Fruit fly (Drosophila melanogaster) whole organism, embryonic: ENCODE measurements around the gene CG34256.

Source experiments
- CG10979 ChIP-seq: fragments of 200-800 bp; sonication (Bioruptor generic); optimal IDR thresholded peaks from 2 replicates; lab custom pipeline; 2018; ENCODE audit warnings: missing biosample characterization, mild to moderate bottlenecking, missing genetic modification characterization, moderate library complexity
- CG14965 ChIP-seq: fragments of 200-800 bp; sonication (Bioruptor generic); optimal IDR thresholded peaks from 2 replicates; lab custom pipeline; 2016; ENCODE audit warnings: missing biosample characterization, missing genetic modification characterization, borderline replicate concordance
- CG1529 ChIP-seq: fragments of 200-800 bp; sonication (Bioruptor generic); optimal IDR thresholded peaks from 3 replicates; lab custom pipeline; 2018; ENCODE audit warnings: missing biosample characterization, missing genetic modification characterization
- CG15696 ChIP-seq: fragments of 200-800 bp; sonication (Bioruptor generic); optimal IDR thresholded peaks from 2 replicates; lab custom pipeline; 2019; ENCODE audit warnings: missing biosample characterization, mild to moderate bottlenecking, missing genetic modification characterization, moderate library complexity
- CG18262 ChIP-seq: fragments of 200-800 bp; optimal IDR thresholded peaks from 3 replicates; lab custom pipeline; 2019; ENCODE audit warnings: missing biosample characterization, mild to moderate bottlenecking, missing genetic modification characterization, moderate library complexity
- CG18476 ChIP-seq: fragments of 200-800 bp; sonication (Bioruptor generic); optimal IDR thresholded peaks from 2 replicates; lab custom pipeline; 2016; ENCODE audit warnings: missing biosample characterization, mild to moderate bottlenecking, missing genetic modification characterization
- CG18599 ChIP-seq: fragments of 200-800 bp; sonication (Bioruptor generic); optimal IDR thresholded peaks from 3 replicates; lab custom pipeline; 2017; ENCODE audit warnings: missing biosample characterization, missing genetic modification characterization, mild to moderate bottlenecking, moderate library complexity, missing genetic modification reagents
- CG31388 ChIP-seq: fragments of 200-800 bp; sonication (Bioruptor generic); optimal IDR thresholded peaks from 2 replicates; lab custom pipeline; 2016; ENCODE audit warnings: missing biosample characterization, missing genetic modification characterization
- CG3847 ChIP-seq: fragments of 200-800 bp; sonication (Bioruptor generic); IDR thresholded peaks from 2 replicates; pipeline ENCODE4 v1.3.6; 2022; ENCODE audit warnings: missing biosample characterization, missing genetic modification characterization
- CG43689 ChIP-seq: fragments of 200-800 bp; sonication (Bioruptor generic); IDR thresholded peaks from 2 replicates; pipeline ENCODE4 v1.3.6; 2022; ENCODE audit warnings: missing biosample characterization, missing genetic modification characterization
- CG4730 ChIP-seq: fragments of 200-800 bp; sonication (Bioruptor generic); IDR thresholded peaks from 2 replicates; pipeline ENCODE4 v1.3.6; 2022; ENCODE audit warnings: missing biosample characterization, missing genetic modification characterization
- CG4854 ChIP-seq: fragments of 200-800 bp; sonication (Bioruptor generic); optimal IDR thresholded peaks from 2 replicates; lab custom pipeline; 2016; ENCODE audit warnings: missing biosample characterization, missing genetic modification characterization, inconsistent platforms
- CG7839 ChIP-seq: fragments of 200-800 bp; sonication (Bioruptor generic); optimal IDR thresholded peaks from 3 replicates; lab custom pipeline; 2018; ENCODE audit warnings: missing biosample characterization, mild to moderate bottlenecking, missing genetic modification characterization, moderate library complexity
- CG9797 ChIP-seq: fragments of 200-800 bp; sonication (Bioruptor generic); optimal IDR thresholded peaks from 3 replicates; lab custom pipeline; 2018; ENCODE audit warnings: missing biosample characterization, mild to moderate bottlenecking, missing genetic modification characterization
- E2f2 ChIP-seq: fragments of 200-800 bp; sonication (Bioruptor generic); IDR thresholded peaks from 2 replicates; pipeline ENCODE4 v1.3.6; 2022; ENCODE audit warnings: missing biosample characterization, missing genetic modification characterization
- Ets65A ChIP-seq: fragments of 200-800 bp; sonication (Bioruptor generic); peaks from one replicate; lab custom pipeline; 2016; ENCODE audit warnings: missing biosample characterization, missing genetic modification characterization
- H15 ChIP-seq: fragments of 200-800 bp; sonication (Bioruptor generic); IDR thresholded peaks from 3 replicates; pipeline ENCODE4 v1.3.6; 2022; ENCODE audit warnings: missing biosample characterization, missing genetic modification characterization
- H2.0 ChIP-seq: fragments of 200-800 bp; sonication (Bioruptor generic); IDR thresholded peaks from 2 replicates; pipeline ENCODE4 v1.3.6; 2022; ENCODE audit warnings: missing biosample characterization, missing genetic modification characterization
- Hr51 ChIP-seq, 2 experiments: fragments of 200-800 bp; sonication (Bioruptor generic); optimal IDR thresholded peaks; 2 replicates in 1 of 2; 3 replicates in 1 of 2; lab custom pipeline; 2016 to 2018; ENCODE audit warnings: missing biosample characterization in 2 of 2, missing genetic modification characterization in 2 of 2, mild to moderate bottlenecking in 1 of 2, moderate library complexity in 1 of 2
- Jarid2 ChIP-seq: fragments of 200-800 bp; sonication (Bioruptor generic); optimal IDR thresholded peaks from 3 replicates; lab custom pipeline; 2017; ENCODE audit warnings: mild to moderate bottlenecking, missing biosample characterization, missing genetic modification reagents, missing genetic modification characterization
- MBD-R2 ChIP-seq: fragments of 200-800 bp; sonication (Bioruptor generic); IDR thresholded peaks from 2 replicates; pipeline ENCODE4 v1.3.6; 2022; ENCODE audit warnings: missing biosample characterization, missing genetic modification characterization
- Oli ChIP-seq: fragments of 200-800 bp; sonication (Bioruptor generic); optimal IDR thresholded peaks from 2 replicates; lab custom pipeline; 2018; ENCODE audit warnings: missing biosample characterization, mild to moderate bottlenecking, missing genetic modification characterization, moderate library complexity
- PHDP ChIP-seq: fragments of 200-800 bp; sonication (Bioruptor generic); optimal IDR thresholded peaks from 3 replicates; lab custom pipeline; 2018; ENCODE audit warnings: missing biosample characterization, mild to moderate bottlenecking, missing genetic modification characterization, moderate library complexity
- Rx ChIP-seq: fragments of 200-800 bp; sonication (Bioruptor generic); IDR thresholded peaks from 2 replicates; pipeline ENCODE4 v1.3.6; 2022; ENCODE audit warnings: missing biosample characterization, missing genetic modification characterization
- Side ChIP-seq: fragments of 200-800 bp; sonication (Bioruptor generic); optimal IDR thresholded peaks from 2 replicates; lab custom pipeline; 2016; ENCODE audit warnings: missing biosample characterization, missing genetic modification characterization
- Vsx1 ChIP-seq: fragments of 200-800 bp; sonication (Bioruptor generic); optimal IDR thresholded peaks from 2 replicates; lab custom pipeline; 2017; ENCODE audit warnings: missing biosample characterization, mild to moderate bottlenecking, missing genetic modification characterization, missing genetic modification reagents
- ap ChIP-seq: fragments of 200-800 bp; sonication (Bioruptor generic); IDR thresholded peaks from 2 replicates; pipeline ENCODE4 v1.3.6; 2022; ENCODE audit warnings: missing biosample characterization, missing genetic modification characterization
- ash1 ChIP-seq: fragments of 200-800 bp; sonication (Bioruptor generic); optimal IDR thresholded peaks from 2 replicates; lab custom pipeline; 2018; ENCODE audit warnings: missing biosample characterization, mild to moderate bottlenecking, missing genetic modification characterization
- az2 ChIP-seq: fragments of 200-800 bp; sonication (Bioruptor generic); optimal IDR thresholded peaks from 3 replicates; lab custom pipeline; 2016; ENCODE audit warnings: missing biosample characterization, missing genetic modification characterization
- da ChIP-seq: fragments of 200-800 bp; sonication (Bioruptor generic); optimal IDR thresholded peaks from 2 replicates; lab custom pipeline; 2016; ENCODE audit warnings: missing biosample characterization, missing genetic modification characterization
- danr ChIP-seq: fragments of 200-800 bp; sonication (Bioruptor generic); IDR thresholded peaks from 2 replicates; pipeline ENCODE4 v1.3.6; 2022; ENCODE audit warnings: missing biosample characterization, missing genetic modification characterization
- fd3F ChIP-seq: fragments of 200-800 bp; sonication (Bioruptor generic); optimal IDR thresholded peaks from 2 replicates; lab custom pipeline; 2018; ENCODE audit warnings: missing biosample characterization, mild to moderate bottlenecking, missing genetic modification characterization, moderate library complexity
- gcm ChIP-seq: fragments of 200-800 bp; sonication (Bioruptor generic); optimal IDR thresholded peaks from 2 replicates; lab custom pipeline; 2019; ENCODE audit warnings: missing biosample characterization, mild to moderate bottlenecking, missing genetic modification characterization, moderate library complexity
- grau ChIP-seq: fragments of 200-800 bp; optimal IDR thresholded peaks from 3 replicates; lab custom pipeline; 2019; ENCODE audit warnings: missing biosample characterization, mild to moderate bottlenecking, missing genetic modification characterization, moderate library complexity
- gsb ChIP-seq: fragments of 200-800 bp; sonication (Bioruptor generic); IDR thresholded peaks from 2 replicates; pipeline ENCODE4 v1.3.6; 2022; ENCODE audit warnings: missing biosample characterization, missing genetic modification characterization
- klu ChIP-seq: fragments of 200-800 bp; sonication (Bioruptor generic); IDR thresholded peaks from 2 replicates; pipeline ENCODE4 v1.3.6; 2022; ENCODE audit warnings: missing biosample characterization, missing genetic modification characterization
- kni ChIP-seq: fragments of 200-800 bp; sonication (Bioruptor generic); optimal IDR thresholded peaks from 3 replicates; lab custom pipeline; 2017; ENCODE audit warnings: mild to moderate bottlenecking, missing biosample characterization, missing genetic modification reagents, missing genetic modification characterization
- lab ChIP-seq: fragments of 200-800 bp; sonication (Bioruptor generic); optimal IDR thresholded peaks from 3 replicates; lab custom pipeline; 2017; ENCODE audit warnings: missing biosample characterization, missing genetic modification characterization, mild to moderate bottlenecking, moderate library complexity, missing genetic modification reagents
- p53 ChIP-seq: fragments of 200-800 bp; sonication (Bioruptor generic); optimal IDR thresholded peaks from 2 replicates; lab custom pipeline; 2016; ENCODE audit warnings: missing biosample characterization, missing genetic modification characterization
- row ChIP-seq: fragments of 200-800 bp; sonication (Bioruptor generic); IDR thresholded peaks from 3 replicates; pipeline ENCODE4 v1.3.6; 2022; ENCODE audit warnings: missing biosample characterization, missing genetic modification characterization
- sens ChIP-seq: fragments of 200-800 bp; sonication (Bioruptor generic); peaks from one replicate; lab custom pipeline; 2016; ENCODE audit warnings: missing biosample characterization, missing genetic modification characterization
- sens-2 ChIP-seq: fragments of 200-800 bp; sonication (Bioruptor generic); IDR thresholded peaks from 2 replicates; pipeline ENCODE4 v1.3.6; 2022; ENCODE audit warnings: missing biosample characterization, missing genetic modification characterization
- ssp ChIP-seq: fragments of 200-800 bp; sonication (Bioruptor generic); IDR thresholded peaks from 2 replicates; pipeline ENCODE4 v1.3.6; 2022; ENCODE audit warnings: missing biosample characterization, missing genetic modification characterization
- tap ChIP-seq: fragments of 200-800 bp; optimal IDR thresholded peaks from 3 replicates; lab custom pipeline; 2019; ENCODE audit warnings: missing biosample characterization, mild to moderate bottlenecking, missing genetic modification characterization, moderate library complexity
- unpg ChIP-seq: fragments of 200-800 bp; sonication (Bioruptor generic); optimal IDR thresholded peaks from 3 replicates; lab custom pipeline; 2018; ENCODE audit warnings: missing biosample characterization, mild to moderate bottlenecking, missing genetic modification characterization, moderate library complexity
- vnd ChIP-seq: fragments of 200-800 bp; sonication (Bioruptor generic); IDR thresholded peaks from 3 replicates; pipeline ENCODE4 v1.3.6; 2022; ENCODE audit warnings: missing biosample characterization, missing genetic modification characterization; ENCODE audit not compliant: partially characterized antibody
- wdn ChIP-seq: fragments of 200-800 bp; sonication (Bioruptor generic); IDR thresholded peaks from 2 replicates; pipeline ENCODE4 v1.3.6; 2022; ENCODE audit warnings: missing biosample characterization, missing genetic modification characterization
- wek ChIP-seq: fragments of 200-800 bp; sonication (Bioruptor generic); optimal IDR thresholded peaks from 3 replicates; lab custom pipeline; 2018; ENCODE audit warnings: missing biosample characterization, mild to moderate bottlenecking, missing genetic modification characterization, moderate library complexity

Gene CG34256

DNA sequence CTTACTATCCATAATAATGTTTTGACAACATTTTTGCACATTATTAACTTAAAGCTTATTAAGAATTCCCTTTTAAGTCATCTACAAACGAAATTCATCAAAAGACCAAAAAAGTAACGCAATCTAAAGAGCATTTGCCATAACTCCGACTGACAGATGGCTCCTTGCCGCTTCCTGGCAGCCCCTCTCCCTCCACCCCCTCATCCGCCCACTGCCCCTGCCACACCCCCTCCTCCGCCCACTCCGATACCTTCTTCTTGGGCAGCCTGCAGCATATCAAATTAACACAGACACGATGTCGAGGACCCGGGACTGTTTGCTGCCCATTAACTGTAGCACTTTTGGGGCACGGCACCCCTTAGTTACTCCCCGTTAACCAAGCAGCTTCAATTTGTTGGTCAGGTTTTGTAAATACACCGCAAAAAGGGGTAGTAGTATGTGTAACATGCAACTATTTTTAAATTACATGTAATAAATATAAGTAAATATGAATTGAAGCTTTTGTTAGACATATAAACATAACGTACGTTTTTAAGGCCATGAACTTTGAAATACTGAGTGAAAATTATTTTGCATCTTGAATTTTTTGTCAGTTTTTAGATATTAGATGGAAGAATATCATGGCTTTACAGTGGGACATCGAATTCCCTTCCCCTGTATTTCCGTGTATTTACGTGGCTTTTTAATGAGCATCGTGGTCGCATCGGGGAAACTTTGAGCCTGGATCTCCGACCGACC is 45.7 kb upstream of the CG34256 start (continued):
- TF ChIP-seq CG10979 (tag; lab: Kevin White, UChicago) (peak; percentile 25), gcm (no peak), Rx (GFP tag; lab: Robert Waterston, UW) (no peak), CG7839 (tag; lab: Kevin White, UChicago) (peak; percentile 19), sens-2 (GFP tag; lab: Robert Waterston, UW) (no peak), ap (no peak), CG18599 (GFP tag; lab: Kevin White, UChicago) (no peak), CG43689 (GFP tag; lab: Robert Waterston, UW) (no peak), Hr51 (GFP tag; optimal IDR thresholded peaks at IDR 0.05; lab: Kevin White, UChicago) (peak in 1 of 2 experiments; percentile 22), az2 (GFP tag; lab: Kevin White, UChicago) (no peak), row (GFP tag; lab: Robert Waterston, UW) (peak; percentile 30; the same call in 1 of the 3 replicates), gsb (GFP tag; lab: Robert Waterston, UW) (no peak), CG18262 (peak; percentile 25), Side (GFP tag; lab: Kevin White, UChicago) (no peak), grau (tag; lab: Kevin White, UChicago) (peak; percentile 20), ash1 (GFP tag; lab: Kevin White, UChicago) (no peak), sens (GFP tag; lab: Kevin White, UChicago) (no peak), H2.0 (GFP tag; lab: Robert Waterston, UW) (no peak), CG4730 (GFP tag; lab: Robert Waterston, UW) (no peak)

- TF ChIP-seq danr (GFP tag; lab: Robert Waterston, UW), result 0 out of 2 replicates have a peak, but pooled peaks have one; percentile 10
- TF ChIP-seq E2f2 (GFP tag; lab: Robert Waterston, UW), result peak; percentile 53; the same call in 1 of the 2 replicates
- no peak for TF ChIP-seq MBD-R2
- no peak for TF ChIP-seq wek (GFP tag; lab: Kevin White, UChicago)
- TF ChIP-seq Oli (tag; lab: Kevin White, UChicago), result peak; percentile 79
- peak; percentile 20 for TF ChIP-seq Jarid2 (GFP tag; lab: Kevin White, UChicago)
- peak; percentile 96 for TF ChIP-seq CG15696
- 0 out of 2 replicates have a peak, but pooled peaks have one; percentile 39 for TF ChIP-seq CG3847 (GFP tag; lab: Robert Waterston, UW)
- TF ChIP-seq Ets65A (GFP tag; lab: Kevin White, UChicago), result peak; percentile 83
- peak; percentile 31 for TF ChIP-seq lab
- TF ChIP-seq H15 (GFP tag; lab: Robert Waterston, UW), result no peak
- peak; percentile 52 for TF ChIP-seq ssp (GFP tag; lab: Robert Waterston, UW)
- TF ChIP-seq kni, result no peak
- TF ChIP-seq CG4854 (GFP tag; lab: Kevin White, UChicago), result no peak
- no peak for TF ChIP-seq vnd (GFP tag; lab: Robert Waterston, UW)
- no peak for TF ChIP-seq CG31388
- no peak for TF ChIP-seq wdn (GFP tag; lab: Robert Waterston, UW)
- 0 out of 2 replicates have a peak, but pooled peaks have one; percentile 43 for TF ChIP-seq Rx (GFP tag; lab: Robert Waterston, UW)
- TF ChIP-seq fd3F (GFP tag; lab: Kevin White, UChicago), result no peak
- TF ChIP-seq PHDP (tag; lab: Kevin White, UChicago), result peak; percentile 70
- peak; percentile 26 for TF ChIP-seq Vsx1 (GFP tag; lab: Kevin White, UChicago)
- no peak for TF ChIP-seq klu (GFP tag; lab: Robert Waterston, UW)
- TF ChIP-seq tap (tag; lab: Kevin White, UChicago), result peak; percentile 57
- peak; percentile 74 for TF ChIP-seq unpg (GFP tag; lab: Kevin White, UChicago)
- peak; percentile 70 for TF ChIP-seq CG1529 (GFP tag; lab: Kevin White, UChicago)
- TF ChIP-seq CG18476 (GFP tag; lab: Kevin White, UChicago), result peak; percentile 20
- TF ChIP-seq CG14965 (GFP tag; lab: Kevin White, UChicago), result no peak
- TF ChIP-seq CG9797 (GFP tag; lab: Kevin White, UChicago), result peak; percentile 20
- TF ChIP-seq da, result no peak
- TF ChIP-seq p53, result no peak
Observed at dm6 chr3L:19033154-19033811, 43.7 kb upstream of the CG34256 start.
